Worm (Caenorhabditis elegans) whole organism, L4 larva: ENCODE measurements around the gene R13A1.5.
A peak's percentile ranks its signal among the peaks of the same experiment; 100 is the strongest.

Experiments used
- D1046.2 ChIP-seq: fragments of 200-800 bp; sonication (Bioruptor generic); IDR thresholded peaks from 2 replicates; pipeline ENCODE4 v1.3.6; 2022; ENCODE audit warnings: missing genetic modification characterization, missing compliant biosample characterization
- F10B5.3 ChIP-seq: sonication (generic microtip); optimal IDR thresholded peaks from 2 replicates; lab custom pipeline; 2016; ENCODE audit warnings: mild to moderate bottlenecking, missing genetic modification characterization, missing compliant biosample characterization
- F44E2.7 ChIP-seq: fragments of 200-800 bp; sonication (Bioruptor generic); IDR thresholded peaks from 2 replicates; pipeline ENCODE4 v2.1.2; 2022; ENCODE audit warnings: missing genetic modification characterization, missing compliant biosample characterization
- T20F7.1 ChIP-seq: fragments of 200-800 bp; sonication (Bioruptor generic); optimal IDR thresholded peaks from 2 replicates; lab custom pipeline; 2018; ENCODE audit warnings: mild to moderate bottlenecking, missing genetic modification characterization, missing compliant biosample characterization
- ZK337.2 ChIP-seq: fragments of 200-800 bp; sonication (Bioruptor generic); IDR thresholded peaks from 2 replicates; pipeline ENCODE4 v1.3.6; 2022; ENCODE audit warnings: missing genetic modification reagents, missing genetic modification characterization, missing compliant biosample characterization
- ama-1 ChIP-seq: fragments of 150-350 bp; optimal IDR thresholded peaks from 2 replicates; lab custom pipeline; 2014; ENCODE audit warnings: inconsistent platforms, mixed read lengths
- arid-1 ChIP-seq: fragments of 200-800 bp; sonication (Bioruptor generic); conservative IDR thresholded peaks from 2 replicates; pipeline ENCODE4 v1.3.6; 2022; ENCODE audit warnings: missing genetic modification reagents, missing genetic modification characterization, missing compliant biosample characterization
- attf-4 ChIP-seq: sonication (generic microtip); optimal IDR thresholded peaks from 3 replicates; lab custom pipeline; 2017; ENCODE audit warnings: missing biosample characterization, missing genetic modification characterization
- ceh-20 ChIP-seq: fragments of 200-800 bp; sonication (Bioruptor generic); IDR thresholded peaks from 2 replicates; pipeline ENCODE4 v1.3.6; 2022; ENCODE audit warnings: missing genetic modification reagents, missing genetic modification characterization, missing compliant biosample characterization
- ceh-28 ChIP-seq: fragments of 150-350 bp; optimal IDR thresholded peaks from 2 replicates; lab custom pipeline; 2014; ENCODE audit warnings: missing biosample characterization, missing genetic modification reagents, missing genetic modification characterization
- cey-2 ChIP-seq: sonication (generic microtip); optimal IDR thresholded peaks from 3 replicates; lab custom pipeline; 2017; ENCODE audit warnings: missing genetic modification characterization, mild to moderate bottlenecking, missing compliant biosample characterization, antibody characterized with exemption, borderline replicate concordance; ENCODE audit not compliant: insufficient read depth
- daf-12 ChIP-seq: fragments of 150-350 bp; optimal IDR thresholded peaks from 2 replicates; lab custom pipeline; 2014; ENCODE audit warnings: missing biosample characterization, missing genetic modification reagents, missing genetic modification characterization
- daf-16 ChIP-seq, 3 experiments: sonication (generic microtip); optimal IDR thresholded peaks; 2 replicates each; lab custom pipeline; 2016 to 2017; ENCODE audit warnings: missing genetic modification characterization in 3 of 3, missing genetic modification reagents in 3 of 3, mild to moderate bottlenecking in 2 of 3, missing compliant biosample characterization in 2 of 3, missing biosample characterization in 1 of 3, moderate library complexity in 1 of 3
- dmd-6 ChIP-seq: fragments of 200-800 bp; sonication (Bioruptor generic); IDR thresholded peaks from 2 replicates; pipeline ENCODE4 v1.3.6; 2022; ENCODE audit warnings: missing genetic modification reagents, missing genetic modification characterization, missing compliant biosample characterization
- dmd-9 ChIP-seq: fragments of 200-800 bp; sonication (Bioruptor generic); IDR thresholded peaks from 2 replicates; pipeline ENCODE4 v1.3.6; 2022; ENCODE audit warnings: missing genetic modification reagents, missing genetic modification characterization, missing compliant biosample characterization
- fkh-10 ChIP-seq: fragments of 150-350 bp; optimal IDR thresholded peaks from 2 replicates; lab custom pipeline; 2014; ENCODE audit warnings: missing biosample characterization, missing genetic modification reagents, missing genetic modification characterization
- hmg-1.1 ChIP-seq: fragments of 200-800 bp; sonication (Bioruptor generic); IDR thresholded peaks from 2 replicates; pipeline ENCODE4 v1.3.6; 2022; ENCODE audit warnings: missing genetic modification reagents, missing genetic modification characterization, missing compliant biosample characterization
- lim-7 ChIP-seq: fragments of 200-800 bp; sonication (Bioruptor generic); IDR thresholded peaks from 2 replicates; pipeline ENCODE4 v1.3.6; 2022; ENCODE audit warnings: missing genetic modification characterization, missing compliant biosample characterization
- lin-29 ChIP-seq: fragments of 200-800 bp; sonication (Bioruptor generic); IDR thresholded peaks from 2 replicates; pipeline ENCODE4 v1.3.6; 2022; ENCODE audit warnings: missing genetic modification reagents, missing genetic modification characterization, missing compliant biosample characterization
- lin-38 ChIP-seq: fragments of 200-800 bp; sonication (Bioruptor generic); IDR thresholded peaks from 2 replicates; pipeline ENCODE4 v1.3.6; 2022; ENCODE audit warnings: missing genetic modification reagents, missing genetic modification characterization, missing compliant biosample characterization
- mdt-29 ChIP-seq: fragments of 200-800 bp; sonication (Bioruptor generic); IDR thresholded peaks from 2 replicates; pipeline ENCODE4 v1.3.6; 2022; ENCODE audit warnings: missing genetic modification reagents, missing genetic modification characterization, missing compliant biosample characterization
- mes-2 ChIP-seq: sonication (generic microtip); optimal IDR thresholded peaks from 2 replicates; lab custom pipeline; 2016; ENCODE audit warnings: missing genotype, mild to moderate bottlenecking, missing genetic modification characterization, missing compliant biosample characterization; ENCODE audit not compliant: poor library complexity, severe bottlenecking
- mxl-3 ChIP-seq: fragments of 200-800 bp; sonication (Bioruptor generic); optimal IDR thresholded peaks from 2 replicates; lab custom pipeline; 2018; ENCODE audit warnings: mild to moderate bottlenecking, missing genetic modification characterization, missing compliant biosample characterization
- nhr-102 ChIP-seq: sonication (generic microtip); optimal IDR thresholded peaks from 2 replicates; lab custom pipeline; 2016; ENCODE audit warnings: mild to moderate bottlenecking, missing genetic modification characterization, moderate library complexity, missing compliant biosample characterization
- nhr-11 ChIP-seq: fragments of 150-350 bp; optimal IDR thresholded peaks from 2 replicates; lab custom pipeline; 2014; ENCODE audit warnings: missing biosample characterization, missing genetic modification characterization
- nhr-111 ChIP-seq: fragments of 200-800 bp; sonication (Bioruptor generic); optimal IDR thresholded peaks from 2 replicates; lab custom pipeline; 2018; ENCODE audit warnings: mild to moderate bottlenecking, missing genetic modification characterization, missing compliant biosample characterization
- nhr-25 ChIP-seq: sonication (generic microtip); optimal IDR thresholded peaks from 2 replicates; lab custom pipeline; 2017; ENCODE audit warnings: missing genetic modification characterization, mild to moderate bottlenecking, missing compliant biosample characterization, antibody characterized with exemption, moderate library complexity, borderline replicate concordance; ENCODE audit not compliant: insufficient read depth
- nhr-28 ChIP-seq: fragments of 150-350 bp; optimal IDR thresholded peaks from 2 replicates; lab custom pipeline; 2014; ENCODE audit warnings: missing biosample characterization, missing genetic modification characterization
- nhr-41 ChIP-seq: fragments of 200-800 bp; sonication (Bioruptor generic); IDR thresholded peaks from 2 replicates; pipeline ENCODE4 v1.3.6; 2022; ENCODE audit warnings: missing genetic modification reagents, missing genetic modification characterization, missing compliant biosample characterization
- nhr-48 ChIP-seq: sonication (generic microtip); optimal IDR thresholded peaks from 2 replicates; lab custom pipeline; 2016; ENCODE audit warnings: mild to moderate bottlenecking, missing genetic modification characterization, missing compliant biosample characterization
- nhr-76 ChIP-seq: fragments of 150-350 bp; optimal IDR thresholded peaks from 2 replicates; lab custom pipeline; 2014; ENCODE audit warnings: missing biosample characterization, missing genetic modification characterization
- nhr-77 ChIP-seq: fragments of 150-350 bp; optimal IDR thresholded peaks from 2 replicates; lab custom pipeline; 2014; ENCODE audit warnings: missing biosample characterization, missing genetic modification characterization
- php-3 ChIP-seq: fragments of 200-800 bp; sonication (Bioruptor generic); IDR thresholded peaks from 2 replicates; pipeline ENCODE4 v1.3.6; 2022; ENCODE audit warnings: missing genetic modification reagents, missing genetic modification characterization, missing compliant biosample characterization
- pqm-1 ChIP-seq: sonication (generic microtip); optimal IDR thresholded peaks from 2 replicates; lab custom pipeline; 2017; ENCODE audit warnings: missing biosample characterization, missing genetic modification characterization
- rbr-2 ChIP-seq: sonication (generic microtip); optimal IDR thresholded peaks from 2 replicates; lab custom pipeline; 2016; ENCODE audit warnings: missing genotype, missing genetic modification characterization, missing compliant biosample characterization
- saeg-2 ChIP-seq: fragments of 200-800 bp; sonication (Bioruptor generic); IDR thresholded peaks from 2 replicates; pipeline ENCODE4 v1.3.6; 2022; ENCODE audit warnings: missing genetic modification reagents, missing genetic modification characterization, missing compliant biosample characterization
- set-16 ChIP-seq: fragments of 200-800 bp; sonication (Bioruptor generic); IDR thresholded peaks from 2 replicates; pipeline ENCODE4 v1.3.6; 2022; ENCODE audit warnings: missing genetic modification reagents, missing genetic modification characterization, missing compliant biosample characterization
- snpc-1.2 ChIP-seq: fragments of 200-800 bp; sonication (Bioruptor generic); IDR thresholded peaks from 2 replicates; pipeline ENCODE4 v1.3.6; 2022; ENCODE audit warnings: missing genetic modification reagents, missing genetic modification characterization, missing compliant biosample characterization
- spr-1 ChIP-seq: sonication (generic microtip); optimal IDR thresholded peaks from 2 replicates; lab custom pipeline; 2016; ENCODE audit warnings: mild to moderate bottlenecking, missing genetic modification characterization, missing compliant biosample characterization
- tra-1 ChIP-seq: fragments of 200-800 bp; sonication (Bioruptor generic); IDR thresholded peaks from 2 replicates; pipeline ENCODE4 v1.3.6; 2022; ENCODE audit warnings: missing genetic modification reagents, missing genetic modification characterization, missing compliant biosample characterization
- unc-130 ChIP-seq: sonication (generic microtip); optimal IDR thresholded peaks from 2 replicates; lab custom pipeline; 2016; ENCODE audit warnings: missing genetic modification reagents, missing genetic modification characterization, missing compliant biosample characterization
- unc-39 ChIP-seq: sonication (generic microtip); optimal IDR thresholded peaks from 2 replicates; lab custom pipeline; 2017; ENCODE audit warnings: missing biosample characterization, missing genetic modification characterization
- vab-7 ChIP-seq: fragments of 200-800 bp; sonication (Bioruptor generic); IDR thresholded peaks from 2 replicates; pipeline ENCODE4 v1.3.6; 2022; ENCODE audit warnings: missing genetic modification reagents, missing genetic modification characterization, missing compliant biosample characterization
- zag-1 ChIP-seq: fragments of 150-350 bp; optimal IDR thresholded peaks from 2 replicates; lab custom pipeline; 2014; ENCODE audit warnings: missing biosample characterization, missing genetic modification characterization
- zip-11 ChIP-seq: fragments of 200-800 bp; sonication (Bioruptor generic); IDR thresholded peaks from 2 replicates; pipeline ENCODE4 v1.3.6; 2022; ENCODE audit warnings: missing genetic modification characterization, missing compliant biosample characterization
- zip-2 ChIP-seq: fragments of 150-350 bp; optimal IDR thresholded peaks from 2 replicates; lab custom pipeline; 2014; ENCODE audit warnings: missing biosample characterization, missing genetic modification characterization
- ztf-7 ChIP-seq: fragments of 150-350 bp; optimal IDR thresholded peaks from 2 replicates; lab custom pipeline; 2014; ENCODE audit warnings: missing biosample characterization, missing genetic modification characterization

The R13A1.5 gene

ce11 chrIV:7190409-7190808, 1.2 kb downstream of the R13A1.5 start (continued):
- TF ChIP-seq unc-130 (GFP tag; lab: Kevin White, UChicago) (no peak), nhr-11 (tag; lab: Kevin White, UChicago) (no peak), nhr-25 (tag; lab: Kevin White, UChicago) (no peak), vab-7 (GFP tag; lab: Robert Waterston, UW) (no peak), hmg-1.1 (GFP tag; lab: Robert Waterston, UW) (no peak), zag-1 (no peak), arid-1 (GFP tag; lab: Robert Waterston, UW) (no peak), spr-1 (no peak), mdt-29 (GFP tag; lab: Robert Waterston, UW) (no peak), lin-38 (GFP tag; lab: Robert Waterston, UW) (no peak), T20F7.1 (GFP tag; lab: Kevin White, UChicago) (peak; percentile 63), nhr-77 (peak; percentile 91), attf-4 (tag; lab: Kevin White, UChicago) (no peak), ZK337.2 (no peak), zip-2 (tag; lab: Kevin White, UChicago) (no peak), mes-2 (tag; lab: Kevin White, UChicago) (no peak), nhr-76 (tag; lab: Kevin White, UChicago) (no peak), nhr-48 (tag; lab: Kevin White, UChicago) (peak; percentile 72), rbr-2 (tag; lab: Kevin White, UChicago) (no peak), fkh-10 (GFP tag; lab: Kevin White, UChicago) (no peak), ceh-28 (tag; lab: Kevin White, UChicago) (no peak), lim-7 (GFP tag; lab: Robert Waterston, UW) (no peak), zip-11 (GFP tag; lab: Robert Waterston, UW) (no peak), snpc-1.2 (GFP tag; lab: Robert Waterston, UW) (no peak), unc-39 (tag; lab: Kevin White, UChicago) (no peak), mxl-3 (GFP tag; lab: Kevin White, UChicago) (no peak), F10B5.3 (no peak), ceh-20 (GFP tag; lab: Robert Waterston, UW) (no peak), F44E2.7 (GFP tag; lab: Robert Waterston, UW) (no peak), daf-12 (tag; lab: Kevin White, UChicago) (no peak), pqm-1 (tag; lab: Kevin White, UChicago) (peak; percentile 93), lin-29 (GFP tag; lab: Robert Waterston, UW) (no peak), nhr-102 (tag; lab: Kevin White, UChicago) (no peak), nhr-111 (no peak), dmd-9 (GFP tag; lab: Robert Waterston, UW) (no peak)
- TF ChIP-seq, all 104 proteins: peak for 14

- no peak for TF ChIP-seq set-16 (GFP tag; lab: Robert Waterston, UW)
- TF ChIP-seq nhr-28 (tag; lab: Kevin White, UChicago) = peak; percentile 99
- TF ChIP-seq fkh-10 (GFP tag; lab: Kevin White, UChicago) = peak; percentile 41
- peak; percentile 38 for TF ChIP-seq ama-1 (lab: Kevin White, UChicago)
- TF ChIP-seq nhr-41 (GFP tag; lab: Robert Waterston, UW) = peak; percentile 68; the same call in 1 of the 2 replicates
- TF ChIP-seq hmg-1.1 (GFP tag; lab: Robert Waterston, UW) = no peak
- peak in 1 of 2 experiments; percentile 87 for TF ChIP-seq daf-16 (GFP tag; optimal IDR thresholded peaks at IDR 0.05; lab: Kevin White, UChicago)
- TF ChIP-seq daf-16 (tag; optimal IDR thresholded peaks at IDR 0.05; lab: Kevin White, UChicago) = peak; percentile 100
- no peak for TF ChIP-seq saeg-2 (GFP tag; lab: Robert Waterston, UW)
- peak; percentile 98 for TF ChIP-seq dmd-6 (GFP tag; lab: Robert Waterston, UW)
- no peak for TF ChIP-seq ztf-7 (tag; lab: Kevin White, UChicago)
- peak; percentile 36 for TF ChIP-seq cey-2 (tag; lab: Kevin White, UChicago)
- TF ChIP-seq pqm-1 (tag; lab: Kevin White, UChicago) = peak; percentile 97
- peak; percentile 32 for TF ChIP-seq nhr-11 (tag; lab: Kevin White, UChicago)
- peak; percentile 92 for TF ChIP-seq php-3 (GFP tag; lab: Robert Waterston, UW)
- TF ChIP-seq tra-1 (GFP tag; lab: Robert Waterston, UW) = peak; percentile 78
- TF ChIP-seq nhr-111 = no peak
- no peak for TF ChIP-seq D1046.2 (GFP tag; lab: Robert Waterston, UW)
- no peak for TF ChIP-seq attf-4 (tag; lab: Kevin White, UChicago)
These were observed 2.9 kb downstream of the R13A1.5 start, which contains the start of gene srlf-7 for ce11 chrIV:7188528-7189422. srlf-7 (plus strand) TSS chrIV:7189287.
